Worm (Caenorhabditis elegans) whole organism, L4 larva: ENCODE results near the gene bath-42.

Source experiments
- ces-1 ChIP-seq: fragments of 150-350 bp; sonication (generic microtip); optimal IDR thresholded peaks from 4 replicates; lab custom pipeline; 2014; ENCODE audit warnings: missing biosample characterization, missing genetic modification reagents, missing genetic modification characterization
- cey-2 ChIP-seq: sonication (generic microtip); optimal IDR thresholded peaks from 3 replicates; lab custom pipeline; 2017; ENCODE audit warnings: missing genetic modification characterization, mild to moderate bottlenecking, missing compliant biosample characterization, antibody characterized with exemption, borderline replicate concordance; ENCODE audit not compliant: insufficient read depth
- lin-39 ChIP-seq: fragments of 150-350 bp; optimal IDR thresholded peaks from 2 replicates; lab custom pipeline; 2014; ENCODE audit warnings: missing biosample characterization, missing genetic modification reagents, missing genetic modification characterization
- zag-1 ChIP-seq: fragments of 150-350 bp; optimal IDR thresholded peaks from 2 replicates; lab custom pipeline; 2014; ENCODE audit warnings: missing biosample characterization, missing genetic modification characterization
- ztf-7 ChIP-seq: fragments of 150-350 bp; optimal IDR thresholded peaks from 2 replicates; lab custom pipeline; 2014; ENCODE audit warnings: missing biosample characterization, missing genetic modification characterization

- no peak for TF ChIP-seq cey-2 (tag; lab: Kevin White, UChicago)
- TF ChIP-seq ces-1, result no peak
- TF ChIP-seq lin-39 (tag; lab: Kevin White, UChicago), result no peak
- no peak for TF ChIP-seq zag-1 (tag; lab: Kevin White, UChicago)
- TF ChIP-seq ztf-7 (tag; lab: Kevin White, UChicago), result no peak
Observed at ce11 chrIII:8175263-8175662, 12.1 kb upstream of the bath-42 start.
